Fruit fly (Drosophila melanogaster) whole organism, pupa: ENCODE results near the gene CG34140.
A peak's percentile ranks its signal among the peaks of the same experiment; 100 is the strongest.

Experiments used
- CG10348 ChIP-seq: fragments of 200-800 bp; sonication (Bioruptor generic); IDR thresholded peaks from 2 replicates; pipeline ENCODE4 v1.3.6; 2022; ENCODE audit warnings: missing biosample characterization, missing genetic modification characterization
- CG12605 ChIP-seq: fragments of 200-800 bp; sonication (Bioruptor generic); IDR thresholded peaks from 2 replicates; pipeline ENCODE4 v1.3.6; 2022; ENCODE audit warnings: missing biosample characterization, missing genetic modification characterization
- CG15710 ChIP-seq: fragments of 200-800 bp; sonication (Bioruptor generic); optimal IDR thresholded peaks from 2 replicates; lab custom pipeline; 2018; ENCODE audit warnings: missing biosample characterization, mild to moderate bottlenecking, missing genetic modification characterization, moderate library complexity
- CG17806 ChIP-seq: fragments of 200-800 bp; sonication (Bioruptor generic); optimal IDR thresholded peaks from 2 replicates; lab custom pipeline; 2018; ENCODE audit warnings: missing biosample characterization, mild to moderate bottlenecking, missing genetic modification characterization, moderate library complexity
- CG8159 ChIP-seq: fragments of 200-800 bp; sonication (Bioruptor generic); optimal IDR thresholded peaks from 3 replicates; lab custom pipeline; 2018; ENCODE audit warnings: missing biosample characterization, mild to moderate bottlenecking, missing genetic modification characterization, moderate library complexity
- CG9948 ChIP-seq: fragments of 200-800 bp; sonication (Bioruptor generic); optimal IDR thresholded peaks from 2 replicates; lab custom pipeline; 2018; ENCODE audit warnings: missing biosample characterization, mild to moderate bottlenecking, missing genetic modification characterization, moderate library complexity
- EcR ChIP-seq: fragments of 200-800 bp; sonication (Bioruptor generic); optimal IDR thresholded peaks from 3 replicates; lab custom pipeline; 2019; ENCODE audit warnings: missing biosample characterization, missing genetic modification characterization, mild to moderate bottlenecking, moderate library complexity, missing genetic modification reagents
- Pif1A ChIP-seq: fragments of 200-800 bp; sonication (Bioruptor generic); optimal IDR thresholded peaks from 3 replicates; lab custom pipeline; 2016; ENCODE audit warnings: missing biosample characterization, missing genetic modification characterization
- Pif1B ChIP-seq: fragments of 200-800 bp; sonication (Bioruptor generic); optimal IDR thresholded peaks from 3 replicates; lab custom pipeline; 2016; ENCODE audit warnings: missing biosample characterization, missing genetic modification characterization
- Snoo ChIP-seq: fragments of 200-800 bp; sonication (Bioruptor generic); optimal IDR thresholded peaks from 3 replicates; lab custom pipeline; 2017; ENCODE audit warnings: missing biosample characterization, mild to moderate bottlenecking, missing genetic modification characterization, inconsistent platforms
- fd96Ca ChIP-seq: fragments of 200-800 bp; sonication (Bioruptor generic); IDR thresholded peaks from 3 replicates; pipeline ENCODE4 v1.3.6; 2022; ENCODE audit warnings: missing biosample characterization, missing genetic modification characterization
- gl ChIP-seq: fragments of 200-800 bp; sonication (Bioruptor generic); optimal IDR thresholded peaks from 2 replicates; lab custom pipeline; 2018; ENCODE audit warnings: missing biosample characterization, mild to moderate bottlenecking, missing genetic modification characterization

- TF ChIP-seq CG9948 (no peak), CG10348 (GFP tag; lab: Robert Waterston, UW) (no peak), CG8159 (tag; lab: Kevin White, UChicago) (no peak), EcR (GFP tag; lab: Kevin White, UChicago) (peak; percentile 50), gl (no peak), Pif1A (GFP tag; lab: Kevin White, UChicago) (no peak), CG17806 (tag; lab: Kevin White, UChicago) (no peak), Snoo (no peak), Pif1B (GFP tag; lab: Kevin White, UChicago) (no peak), CG15710 (tag; lab: Kevin White, UChicago) (no peak), fd96Ca (no peak), CG12605 (GFP tag; lab: Robert Waterston, UW) (no peak)
Observed at dm6 chr3L:217480-218118, 33.4 kb upstream of the CG34140 start, which contains the start of gene CG13877.
